Fruit fly (Drosophila melanogaster) whole organism, wandering third instar larva: ENCODE data around the gene CG15458.

ENCODE experiments used
- Dfd ChIP-seq: fragments of >200 bp; optimal IDR thresholded peaks from 2 replicates; lab custom pipeline; 2017; ENCODE audit warnings: missing biosample characterization, missing genetic modification characterization
- Hnf4 ChIP-seq: fragments of 200-800 bp; sonication (Bioruptor generic); optimal IDR thresholded peaks from 2 replicates; lab custom pipeline; 2016; ENCODE audit warnings: missing biosample characterization, mild to moderate bottlenecking, missing genetic modification characterization
- tai ChIP-seq: sonication (Bioruptor generic); optimal IDR thresholded peaks from 2 replicates; lab custom pipeline; 2016; ENCODE audit warnings: missing biosample characterization, missing genetic modification characterization
- usp ChIP-seq: fragments of >200 bp; optimal IDR thresholded peaks from 2 replicates; lab custom pipeline; 2017; ENCODE audit warnings: missing biosample characterization, missing genetic modification characterization

DNA sequence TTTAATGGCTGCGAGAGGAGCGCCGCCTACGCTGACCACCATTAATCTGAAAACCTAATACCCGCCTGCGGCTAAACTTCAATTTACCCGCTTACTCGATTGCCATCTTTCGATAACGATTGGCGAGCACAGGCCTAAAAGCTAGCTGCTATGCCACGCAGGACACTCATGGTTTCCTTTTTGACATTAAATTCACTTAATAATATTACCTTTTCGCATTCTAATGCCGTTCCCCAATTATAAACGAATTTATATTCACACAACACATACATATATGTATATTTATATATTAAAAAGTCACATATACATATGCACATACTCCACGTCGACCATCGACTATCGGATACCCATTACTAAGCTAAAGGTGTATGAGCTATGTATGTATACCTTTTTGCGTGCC is 24.4 kb downstream of the CG15458 start:
- TF ChIP-seq Hnf4 (GFP tag; lab: Kevin White, UChicago) (no peak), Dfd (GFP tag; lab: Kevin White, UChicago) (no peak), usp (GFP tag; lab: Kevin White, UChicago) (no peak), tai (GFP tag; lab: Kevin White, UChicago) (no peak)
